Worm (Caenorhabditis elegans) whole organism, L3 larva: ENCODE measurements around the gene fcmt-1.
"Not testable (repeated sequence)": the region's sequence is repeated elsewhere in the genome, so short reads cannot be mapped to it uniquely, and the experiment has no call there.

Experiments used
- R02D3.7 ChIP-seq: fragments of 150-350 bp; optimal IDR thresholded peaks from 2 replicates; lab custom pipeline; 2014; ENCODE audit warnings: missing biosample characterization, missing genetic modification characterization
- aly-2 ChIP-seq: fragments of 150-350 bp; optimal IDR thresholded peaks from 2 replicates; lab custom pipeline; 2014; ENCODE audit warnings: missing biosample characterization, missing genetic modification characterization
- ama-1 ChIP-seq: fragments of 150-350 bp; optimal IDR thresholded peaks from 2 replicates; lab custom pipeline; 2018
- elt-3 ChIP-seq, 3 experiments: fragments of 150-350 bp in 1 of 3; sonication (generic microtip) in 2 of 3; optimal IDR thresholded peaks; 2 replicates in 2 of 3; 4 replicates in 1 of 3; lab custom pipeline; 2014 to 2017; ENCODE audit warnings: missing biosample characterization in 3 of 3, missing genetic modification characterization in 3 of 3
- jun-1 ChIP-seq: fragments of 150-350 bp; optimal IDR thresholded peaks from 2 replicates; lab custom pipeline; 2014; ENCODE audit warnings: missing biosample characterization, missing genetic modification reagents, missing genetic modification characterization
- lin-15B ChIP-seq: fragments of 150-350 bp; optimal IDR thresholded peaks from 2 replicates; lab custom pipeline; 2014; ENCODE audit warnings: missing biosample characterization, missing genetic modification characterization
- nhr-237 ChIP-seq: fragments of 150-350 bp; optimal IDR thresholded peaks from 2 replicates; lab custom pipeline; 2014; ENCODE audit warnings: missing biosample characterization, missing genetic modification characterization
- nhr-25 ChIP-seq: sonication (generic microtip); optimal IDR thresholded peaks from 2 replicates; lab custom pipeline; 2017; ENCODE audit warnings: missing biosample characterization, missing genetic modification characterization
- nhr-28 ChIP-seq: fragments of 150-350 bp; optimal IDR thresholded peaks from 2 replicates; lab custom pipeline; 2014; ENCODE audit warnings: missing biosample characterization, missing genetic modification characterization
- nhr-76 ChIP-seq: fragments of 150-350 bp; sonication (generic microtip); optimal IDR thresholded peaks from 5 replicates; lab custom pipeline; 2014; ENCODE audit warnings: missing biosample characterization, missing genetic modification characterization
- pqm-1 ChIP-seq: fragments of 150-350 bp; optimal IDR thresholded peaks from 2 replicates; lab custom pipeline; 2017; ENCODE audit warnings: missing biosample characterization, missing genetic modification characterization, inconsistent platforms
- skn-1 ChIP-seq: fragments of 150-350 bp; optimal IDR thresholded peaks from 2 replicates; lab custom pipeline; 2014; ENCODE audit warnings: missing biosample characterization, missing genetic modification characterization
- unc-62 ChIP-seq: fragments of 150-350 bp; sonication (generic microtip); optimal IDR thresholded peaks from 4 replicates; lab custom pipeline; 2014; ENCODE audit warnings: missing biosample characterization, missing genetic modification reagents, missing genetic modification characterization

DNA sequence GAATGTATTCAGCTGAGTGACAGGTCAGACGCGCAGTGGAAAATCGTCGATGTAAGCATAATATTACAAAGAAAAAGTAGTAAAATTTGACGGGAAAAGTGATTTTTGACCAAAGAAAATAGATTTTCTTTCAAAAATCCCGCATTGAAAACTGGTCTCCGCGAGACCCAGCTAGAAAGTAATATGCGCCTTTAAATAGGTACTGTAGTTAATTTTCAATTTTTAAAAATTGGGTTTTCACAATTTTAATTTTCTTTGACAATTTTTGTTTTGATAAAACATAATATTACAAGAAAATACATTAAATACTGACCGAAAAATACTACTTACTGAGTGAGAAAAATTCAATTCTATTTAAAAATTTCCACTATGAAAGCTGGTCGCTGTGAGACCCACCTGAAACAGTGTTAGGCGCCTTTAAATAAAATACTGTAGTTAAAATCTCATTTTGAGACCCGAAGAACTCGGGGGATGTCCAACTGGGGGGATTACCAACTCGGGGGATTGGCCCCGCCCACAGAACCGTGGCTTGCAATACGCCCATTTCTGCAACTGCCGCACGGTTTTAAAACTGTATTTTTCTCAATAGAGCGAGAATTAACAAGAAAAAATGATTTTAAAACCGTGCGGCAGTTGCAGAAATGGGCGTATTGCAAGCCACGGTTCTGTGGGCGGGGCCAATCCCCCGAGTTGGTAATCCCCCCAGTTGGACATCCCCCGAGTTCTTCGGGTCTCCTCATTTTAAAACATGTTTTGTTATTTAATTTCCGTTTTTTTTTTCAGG lies 14.0 kb downstream of the fcmt-1 start, which contains the start of gene tars-1:
- TF ChIP-seq nhr-237; elt-3 (tag; optimal IDR thresholded peaks at IDR 0.05; lab: Kevin White, UChicago); jun-1; nhr-25 (tag; lab: Kevin White, UChicago); aly-2 (tag; lab: Kevin White, UChicago); unc-62 (GFP tag; lab: Kevin White, UChicago); nhr-28 (tag; lab: Kevin White, UChicago); R02D3.7 (tag; lab: Kevin White, UChicago); lin-15B (tag; lab: Kevin White, UChicago); ama-1; pqm-1 (tag; lab: Kevin White, UChicago); nhr-76 (tag; lab: Kevin White, UChicago); skn-1: not testable (repeated sequence)
